Worm (Caenorhabditis elegans): Measurements from ENCODE around the gene K10D11.7.

K10D11.7 gene

ce11 chrIV:12995886-12996285 lies at the start of gene K10D11.7:
Gene K10D11.7 (minus strand): TSS chrIV:12995986.
- TF ChIP-seq mdl-1 (tag; optimal IDR thresholded peaks at IDR 0.05): no peak
- TF ChIP-seq daf-12 (tag; optimal IDR thresholded peaks at IDR 0.05): no peak

ce11 chrIV:13044980-13045379 lies 49.2 kb upstream of the K10D11.7 start:
- TF ChIP-seq aha-1 (tag) (peak; percentile 90), F49E8.2 (tag; optimal IDR thresholded peaks at IDR 0.05; ENCODE audit: borderline replicate concordance) (no peak)

ce11 chrIV:13042091-13042490 lies 46.3 kb upstream of the K10D11.7 start, which contains the start of gene amt-2:
Gene amt-2 (plus strand): TSS chrIV:13042391.
- TF ChIP-seq nhr-41 (GFP tag; IDR thresholded peaks at IDR 0.05) (no peak), T26A8.4 (GFP tag; IDR thresholded peaks at IDR 0.05) (no peak), R02D3.7 (tag; optimal IDR thresholded peaks at IDR 0.05) (no peak), ceh-28 (tag; optimal IDR thresholded peaks at IDR 0.05) (no peak), ceh-20 (GFP tag; IDR thresholded peaks at IDR 0.05) (no peak), sdz-12 (GFP tag; optimal IDR thresholded peaks at IDR 0.05) (no peak), lim-7 (GFP tag; IDR thresholded peaks at IDR 0.05) (no peak), vab-7 (GFP tag; IDR thresholded peaks at IDR 0.05) (no peak), arid-1 (GFP tag; conservative IDR thresholded peaks at IDR 0.05) (no peak), zag-1 (tag; optimal IDR thresholded peaks at IDR 0.05) (no peak), snpc-4 (tag; optimal IDR thresholded peaks at IDR 0.05) (no peak), unc-130 (GFP tag; optimal IDR thresholded peaks at IDR 0.05) (no peak), ztf-11 (tag; optimal IDR thresholded peaks at IDR 0.05) (no peak), nhr-28 (tag; optimal IDR thresholded peaks at IDR 0.05) (no peak), lin-38 (GFP tag; IDR thresholded peaks at IDR 0.05) (no peak), pqm-1 (tag; optimal IDR thresholded peaks at IDR 0.05) (no peak), fkh-10 (GFP tag; optimal IDR thresholded peaks at IDR 0.05) (no peak), ama-1 (optimal IDR thresholded peaks at IDR 0.05) (no peak), mep-1 (tag; optimal IDR thresholded peaks at IDR 0.05) (no peak)

- TF ChIP-seq hmg-1.1 (GFP tag; IDR thresholded peaks at IDR 0.05): no peak
- TF ChIP-seq duxl-1 (tag; optimal IDR thresholded peaks at IDR 0.05; ENCODE audit: poor library complexity): no peak
- no peak for TF ChIP-seq nhr-76 (tag; optimal IDR thresholded peaks at IDR 0.05)
- no peak for TF ChIP-seq ceh-82 (tag; optimal IDR thresholded peaks at IDR 0.05)
- no peak for TF ChIP-seq daf-16 (GFP tag; optimal IDR thresholded peaks at IDR 0.05)
- no peak for TF ChIP-seq daf-16 (tag; optimal IDR thresholded peaks at IDR 0.05)
- no peak for TF ChIP-seq Y5F2A.4 (GFP tag; optimal IDR thresholded peaks at IDR 0.05)
- TF ChIP-seq unc-62 (GFP tag; optimal IDR thresholded peaks at IDR 0.05 in 1 of 2): no peak
- TF ChIP-seq unc-62 (tag; optimal IDR thresholded peaks at IDR 0.05): no peak
- no peak for TF ChIP-seq jun-1 (tag; optimal IDR thresholded peaks at IDR 0.05)
- TF ChIP-seq ama-1 (optimal IDR thresholded peaks at IDR 0.05): no peak
- no peak for TF ChIP-seq nhr-102 (tag; optimal IDR thresholded peaks at IDR 0.05)
- no peak for TF ChIP-seq mep-1 (tag; optimal IDR thresholded peaks at IDR 0.05)
- TF ChIP-seq ctbp-1 (GFP tag; IDR thresholded peaks at IDR 0.05): no peak
- no peak for TF ChIP-seq hif-1 (tag; optimal IDR thresholded peaks at IDR 0.05)
Observed at ce11 chrIV:13041486-13041885, 45.7 kb upstream of the K10D11.7 start.

ce11 chrIV:13038888-13039287 lies 43.1 kb upstream of the K10D11.7 start, which contains the start of gene F49E11.2:
Gene F49E11.2 (minus strand): TSS chrIV:13038988.
- TF ChIP-seq mes-2 (tag; optimal IDR thresholded peaks at IDR 0.05; ENCODE audit: poor library complexity, severe bottlenecking) (no peak), aha-1 (tag) (peak; percentile 14)
